Fruit fly (Drosophila melanogaster) Kc167 (cell line): ENCODE results near the gene Ssl2.

Experiments used
- Myc ChIP-seq: fragments of >200 bp; optimal IDR thresholded peaks from 2 replicates; lab custom pipeline; 2017; ENCODE audit warnings: missing external identifiers
- Sin3A ChIP-seq: fragments of >200 bp; optimal IDR thresholded peaks from 2 replicates; lab custom pipeline; 2018; ENCODE audit warnings: missing external identifiers
- h ChIP-seq: fragments of >200 bp; optimal IDR thresholded peaks from 3 replicates; lab custom pipeline; 2018; ENCODE audit warnings: missing external identifiers
- psq ChIP-seq: fragments of >200 bp; optimal IDR thresholded peaks from 2 replicates; lab custom pipeline; 2017; ENCODE audit warnings: missing external identifiers

DNA sequence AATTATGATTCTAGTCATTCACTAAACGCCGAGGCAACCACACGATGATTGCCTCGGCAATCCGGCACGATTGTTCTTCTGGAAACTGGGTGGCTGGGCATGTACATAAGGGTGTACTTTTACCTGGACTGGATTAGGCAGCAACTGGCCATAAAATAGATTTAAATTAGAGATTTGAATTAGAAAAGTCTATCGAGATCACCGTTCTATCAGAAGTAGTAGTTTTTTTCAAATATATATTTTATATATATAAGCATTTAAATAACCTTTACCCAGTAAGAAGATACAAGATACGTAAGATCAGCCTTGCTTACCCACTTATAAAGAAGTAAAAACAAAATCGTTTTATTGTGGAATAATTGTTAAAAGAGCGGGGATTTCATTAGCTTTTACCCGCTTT lies 21.6 kb upstream of the Ssl2 start, which contains the start of gene CG11843:
- TF ChIP-seq psq (lab: Kevin White, UChicago), result no peak
- TF ChIP-seq h (lab: Kevin White, UChicago), result no peak
- no peak for TF ChIP-seq Myc (lab: Kevin White, UChicago)
- no peak for TF ChIP-seq Sin3A (lab: Kevin White, UChicago)
